Worm (Caenorhabditis elegans): Measurements from ENCODE around the gene alh-9.

The alh-9 gene

ce11 chrIII:5845483-5845882, 10.3 kb upstream of the alh-9 start:
- TF ChIP-seq lin-1 (GFP tag; IDR thresholded peaks at IDR 0.05) (no peak), mdt-29 (GFP tag; IDR thresholded peaks at IDR 0.05) (no peak), Y5F2A.4 (GFP tag; optimal IDR thresholded peaks at IDR 0.05) (no peak), egl-43 (GFP tag; IDR thresholded peaks at IDR 0.05) (no peak), zip-2 (tag; optimal IDR thresholded peaks at IDR 0.05) (no peak), hif-1 (tag; optimal IDR thresholded peaks at IDR 0.05) (peak in 1 of 2 experiments; percentile 45), daf-16 (GFP tag; optimal IDR thresholded peaks at IDR 0.05) (no peak), daf-16 (tag; optimal IDR thresholded peaks at IDR 0.05) (no peak), zfp-2 (tag; optimal IDR thresholded peaks at IDR 0.05) (no peak), aly-2 (tag; optimal IDR thresholded peaks at IDR 0.05) (no peak), mdl-1 (tag; optimal IDR thresholded peaks at IDR 0.05) (peak; percentile 60 to 93), F37D6.2 (tag; optimal IDR thresholded peaks at IDR 0.05) (peak; percentile 65), pha-4 (GFP tag; IDR thresholded peaks at IDR 0.05) (no peak), pha-4 (tag; optimal IDR thresholded peaks at IDR 0.05) (no peak), tra-1 (GFP tag; IDR thresholded peaks at IDR 0.05) (no peak), dmd-9 (GFP tag; IDR thresholded peaks at IDR 0.05) (no peak), dpl-1 (GFP tag; optimal IDR thresholded peaks at IDR 0.05) (peak; percentile 27), unc-62 (GFP tag; optimal IDR thresholded peaks at IDR 0.05 in 1 of 2) (peak in 1 of 2 experiments; percentile 91), unc-62 (tag; optimal IDR thresholded peaks at IDR 0.05) (no peak), saeg-2 (GFP tag; IDR thresholded peaks at IDR 0.05) (no peak), T20F7.1 (GFP tag; optimal IDR thresholded peaks at IDR 0.05) (no peak), lin-13 (GFP tag; optimal IDR thresholded peaks at IDR 0.05) (no peak), jun-1 (tag; optimal IDR thresholded peaks at IDR 0.05) (no peak), ceh-82 (tag; optimal IDR thresholded peaks at IDR 0.05) (no peak), unc-39 (tag; optimal IDR thresholded peaks at IDR 0.05) (no peak), lin-38 (GFP tag; IDR thresholded peaks at IDR 0.05) (no peak), D1046.2 (GFP tag; IDR thresholded peaks at IDR 0.05) (no peak), F49E8.2 (tag; optimal IDR thresholded peaks at IDR 0.05; ENCODE audit: borderline replicate concordance) (no peak), cey-2 (tag; optimal IDR thresholded peaks at IDR 0.05; ENCODE audit: borderline replicate concordance, insufficient read depth) (no peak), F44E2.7 (GFP tag; IDR thresholded peaks at IDR 0.05) (no peak), ztf-11 (tag; optimal IDR thresholded peaks at IDR 0.05) (no peak), rbr-2 (tag; optimal IDR thresholded peaks at IDR 0.05) (peak; percentile 86), lsy-2 (tag; optimal IDR thresholded peaks at IDR 0.05) (peak; percentile 22 to 70), madf-9 (GFP tag; conservative IDR thresholded peaks at IDR 0.05) (no peak), sdz-12 (GFP tag; optimal IDR thresholded peaks at IDR 0.05) (no peak), vab-7 (GFP tag; IDR thresholded peaks at IDR 0.05) (no peak), dmd-6 (GFP tag; IDR thresholded peaks at IDR 0.05) (no peak; the same call in none of the 2 replicates), nhr-237 (tag; optimal IDR thresholded peaks at IDR 0.05) (no peak), nhr-102 (tag; optimal IDR thresholded peaks at IDR 0.05) (no peak), zip-11 (GFP tag; IDR thresholded peaks at IDR 0.05) (no peak), ceh-62 (tag; optimal IDR thresholded peaks at IDR 0.05) (no peak), daf-8 (GFP tag; IDR thresholded peaks at IDR 0.05) (no peak), egl-27 (tag; optimal IDR thresholded peaks at IDR 0.05) (no peak), spr-1 (tag; optimal IDR thresholded peaks at IDR 0.05) (no peak), lir-3 (tag; optimal IDR thresholded peaks at IDR 0.05) (no peak), set-16 (GFP tag; IDR thresholded peaks at IDR 0.05) (no peak; the same call in 1 of the 2 replicates), ceh-28 (tag; optimal IDR thresholded peaks at IDR 0.05) (no peak), nhr-11 (tag; optimal IDR thresholded peaks at IDR 0.05) (peak; percentile 5), attf-4 (tag; optimal IDR thresholded peaks at IDR 0.05) (no peak), ces-1 (GFP tag; optimal IDR thresholded peaks at IDR 0.05) (peak; percentile 39), nhr-76 (tag; optimal IDR thresholded peaks at IDR 0.05) (no peak), nhr-48 (tag; optimal IDR thresholded peaks at IDR 0.05) (no peak), spr-3 (GFP tag; optimal IDR thresholded peaks at IDR 0.05) (no peak)

Measured in whole organism, L4 larva.